Fruit fly (Drosophila melanogaster): ENCODE results near the gene CG7443.

Gene CG7443

dm6 chr3R:8308515-8308959 lies 15.6 kb upstream of the CG7443 start, which contains the start of gene tex (continued):
- TF ChIP-seq Rx (GFP tag; IDR thresholded peaks at IDR 0.05) (no peak), CG8359 (GFP tag; optimal IDR thresholded peaks at IDR 0.05; ENCODE audit: borderline replicate concordance) (peak; percentile 46), MTF-1 (GFP tag; optimal IDR thresholded peaks at IDR 0.05; ENCODE audit: borderline replicate concordance) (peak; percentile 74), Nf-YB (GFP tag; optimal IDR thresholded peaks at IDR 0.05) (peak; percentile 12), Xbp1 (GFP tag; optimal IDR thresholded peaks at IDR 0.05) (no peak), Scr (GFP tag; IDR thresholded peaks at IDR 0.05; ENCODE audit: partially characterized antibody) (no peak), CG6272 (GFP tag; IDR thresholded peaks at IDR 0.05) (no peak), CG11247 (GFP tag; IDR thresholded peaks at IDR 0.05) (no peak), CG3995 (GFP tag; optimal IDR thresholded peaks at IDR 0.05) (no peak), gsb (GFP tag; IDR thresholded peaks at IDR 0.05) (no peak), CG31441 (GFP tag; IDR thresholded peaks at IDR 0.05) (peak; percentile 49; the same call in 1 of the 2 replicates), pzg (GFP tag; optimal IDR thresholded peaks at IDR 0.05) (peak; percentile 89), unc-4 (GFP tag; IDR thresholded peaks at IDR 0.05; ENCODE audit: partially characterized antibody) (peak; percentile 50), CG9797 (GFP tag; optimal IDR thresholded peaks at IDR 0.05) (peak; percentile 74), ssp (GFP tag; IDR thresholded peaks at IDR 0.05) (no peak), Atf6 (GFP tag; IDR thresholded peaks at IDR 0.05) (no peak), Stat92E (GFP tag; optimal IDR thresholded peaks at IDR 0.05) (peak in 1 of 3 experiments; percentile 5), Dad (GFP tag; optimal IDR thresholded peaks at IDR 0.05) (no peak), sens (GFP tag) (peak; percentile 94), luna (GFP tag; optimal IDR thresholded peaks at IDR 0.05) (no peak), Rfx (GFP tag; IDR thresholded peaks at IDR 0.05) (no peak), da (GFP tag; optimal IDR thresholded peaks at IDR 0.05) (no peak), Atf3 (GFP tag; optimal IDR thresholded peaks at IDR 0.05) (no peak), gro (GFP tag; optimal IDR thresholded peaks at IDR 0.05) (no peak), mirr (GFP tag; optimal IDR thresholded peaks at IDR 0.05) (no peak), eyg (GFP tag; optimal IDR thresholded peaks at IDR 0.05) (no peak), CG11695 (GFP tag; IDR thresholded peaks at IDR 0.05) (no peak), disco-r (GFP tag; optimal IDR thresholded peaks at IDR 0.05) (no peak), CG10462 (GFP tag; optimal IDR thresholded peaks at IDR 0.05) (no peak), CG4404 (GFP tag; IDR thresholded peaks at IDR 0.05) (no peak), CG34376 (GFP tag; optimal IDR thresholded peaks at IDR 0.05) (no peak), CG14014 (GFP tag; IDR thresholded peaks at IDR 0.05) (no peak), NFAT (GFP tag; IDR thresholded peaks at IDR 0.05) (no peak), cwo (GFP tag; optimal IDR thresholded peaks at IDR 0.05) (no peak), CG8290 (GFP tag; optimal IDR thresholded peaks at IDR 0.05) (peak; percentile 52), CG8290 (tag; optimal IDR thresholded peaks at IDR 0.05) (no peak), vnd (GFP tag; IDR thresholded peaks at IDR 0.05; ENCODE audit: partially characterized antibody) (no peak), Lpt (GFP tag; optimal IDR thresholded peaks at IDR 0.05) (no peak), Sox100B (GFP tag; optimal IDR thresholded peaks at IDR 0.05) (no peak), CrebB (tag; optimal IDR thresholded peaks at IDR 0.05) (no peak), CG18764 (GFP tag; optimal IDR thresholded peaks at IDR 0.05) (no peak), Usf (GFP tag; optimal IDR thresholded peaks at IDR 0.05) (no peak), CG12299 (tag; optimal IDR thresholded peaks at IDR 0.05) (peak; percentile 13), dmrt11E (tag; optimal IDR thresholded peaks at IDR 0.05) (peak; percentile 29), zf30C (GFP tag; optimal IDR thresholded peaks at IDR 0.05) (no peak), CG12744 (GFP tag; optimal IDR thresholded peaks at IDR 0.05) (no peak), sd (tag; optimal IDR thresholded peaks at IDR 0.05) (peak; percentile 22), pb (GFP tag; optimal IDR thresholded peaks at IDR 0.05) (no peak), crp (GFP tag; optimal IDR thresholded peaks at IDR 0.05) (no peak), Hmx (GFP tag; optimal IDR thresholded peaks at IDR 0.05) (no peak), nerfin-2 (GFP tag; IDR thresholded peaks at IDR 0.05; ENCODE audit: partially characterized antibody) (no peak), dmrt99B (tag; optimal IDR thresholded peaks at IDR 0.05) (no peak)
